Fruit fly (Drosophila melanogaster): ENCODE data around the gene PNKP.

PNKP gene

DNA sequence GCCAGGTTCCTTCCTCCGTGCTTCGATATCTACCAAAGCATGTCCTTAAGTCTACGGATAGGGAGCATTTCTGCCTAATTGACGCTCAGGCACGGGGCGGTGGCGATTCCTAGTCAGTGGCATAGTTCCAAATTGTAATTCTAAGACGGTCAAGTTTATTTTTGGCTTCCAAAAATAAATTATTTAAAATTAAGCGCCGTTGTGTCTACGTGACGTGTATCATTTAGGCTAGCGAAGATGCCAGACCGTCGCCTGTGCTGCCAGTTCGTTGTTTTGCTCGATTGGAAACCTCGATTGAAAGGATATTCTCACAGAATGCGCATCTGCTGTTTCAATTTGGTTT lies 5.8 kb upstream of the PNKP start:
- no peak for TF ChIP-seq CrebA (GFP tag; optimal IDR thresholded peaks at IDR 0.05; ENCODE audit: borderline replicate concordance)
- no peak for TF ChIP-seq fru (GFP tag; optimal IDR thresholded peaks at IDR 0.05)
- TF ChIP-seq rgr (GFP tag; optimal IDR thresholded peaks at IDR 0.05) = no peak
- TF ChIP-seq CG9705 (GFP tag; optimal IDR thresholded peaks at IDR 0.05) = no peak
- TF ChIP-seq tai (GFP tag; optimal IDR thresholded peaks at IDR 0.05) = no peak
- no peak for TF ChIP-seq brk (GFP tag; optimal IDR thresholded peaks at IDR 0.05)

DNA sequence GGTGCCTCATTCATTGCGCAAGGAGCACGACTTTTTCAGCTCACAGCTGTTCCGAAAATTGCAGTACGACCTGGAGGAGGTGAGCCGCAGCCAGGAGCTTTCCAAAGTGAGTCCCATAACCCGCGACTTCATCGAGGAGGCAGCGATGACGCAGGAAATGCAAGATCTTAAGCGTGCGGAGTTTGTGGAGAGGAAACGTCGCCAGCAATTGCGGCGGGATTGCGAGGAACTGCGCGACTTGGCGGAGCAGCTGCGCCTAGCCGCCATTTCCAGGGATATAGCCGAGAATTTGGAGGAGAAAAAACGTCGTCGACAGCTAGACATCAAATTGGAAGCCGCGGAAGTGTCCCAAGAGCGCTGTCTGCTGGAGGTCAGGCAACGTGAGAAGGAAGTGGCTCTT lies 4.5 kb upstream of the PNKP start:
- TF ChIP-seq dsf (GFP tag; optimal IDR thresholded peaks at IDR 0.05; ENCODE audit: borderline replicate concordance) (no peak), Abd-B (GFP tag; optimal IDR thresholded peaks at IDR 0.05) (no peak)

DNA sequence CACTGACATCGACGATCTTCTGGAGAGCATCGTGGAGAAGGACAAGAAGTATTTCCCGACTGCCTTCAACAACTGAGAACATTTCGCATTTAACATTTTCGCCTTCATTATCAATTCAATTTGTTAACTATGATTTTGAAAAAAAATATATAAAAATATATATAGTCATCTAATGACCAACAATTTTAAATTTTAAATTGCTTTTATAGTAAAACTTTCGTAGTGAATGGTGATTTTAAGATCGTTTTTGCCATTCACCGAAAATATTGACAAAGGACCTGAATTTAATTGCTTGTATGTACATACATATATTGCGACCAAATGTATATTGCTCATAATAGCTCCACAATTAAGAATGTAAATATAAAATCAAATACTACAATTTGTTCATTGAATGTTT lies 4.0 kb upstream of the PNKP start, which contains the start of gene CG7352:
Gene CG7352 (plus strand): TSS at position 301 of the 400 bp plus-strand sequence.
- no peak for TF ChIP-seq h (GFP tag; optimal IDR thresholded peaks at IDR 0.05)

DNA sequence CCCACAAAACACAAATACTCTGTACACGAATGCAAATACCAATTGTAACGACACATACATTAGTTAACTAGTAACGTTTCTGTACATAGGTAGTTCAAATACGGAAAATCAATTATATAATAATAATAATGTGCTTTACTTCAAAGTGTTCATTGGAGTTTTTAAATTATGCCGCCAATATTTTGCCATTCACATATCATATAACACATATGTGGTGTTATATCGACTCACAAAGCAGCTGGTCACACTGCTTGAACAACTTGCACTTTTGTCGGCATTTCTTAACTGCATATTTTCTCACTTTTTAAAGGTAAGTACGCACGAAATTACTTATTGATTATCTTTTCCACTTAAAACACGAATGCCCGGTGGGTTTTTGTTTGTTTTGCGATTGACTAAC lies 858 bp upstream of the PNKP start, which contains the start of gene DppIII:
Gene DppIII (plus strand): TSS at position 227 of the 400 bp plus-strand sequence.
- TF ChIP-seq dmrt93B (GFP tag; optimal IDR thresholded peaks at IDR 0.05) (no peak), woc (GFP tag; optimal IDR thresholded peaks at IDR 0.05) (no peak), HLH106 (tag; optimal IDR thresholded peaks at IDR 0.05) (no peak)

DNA sequence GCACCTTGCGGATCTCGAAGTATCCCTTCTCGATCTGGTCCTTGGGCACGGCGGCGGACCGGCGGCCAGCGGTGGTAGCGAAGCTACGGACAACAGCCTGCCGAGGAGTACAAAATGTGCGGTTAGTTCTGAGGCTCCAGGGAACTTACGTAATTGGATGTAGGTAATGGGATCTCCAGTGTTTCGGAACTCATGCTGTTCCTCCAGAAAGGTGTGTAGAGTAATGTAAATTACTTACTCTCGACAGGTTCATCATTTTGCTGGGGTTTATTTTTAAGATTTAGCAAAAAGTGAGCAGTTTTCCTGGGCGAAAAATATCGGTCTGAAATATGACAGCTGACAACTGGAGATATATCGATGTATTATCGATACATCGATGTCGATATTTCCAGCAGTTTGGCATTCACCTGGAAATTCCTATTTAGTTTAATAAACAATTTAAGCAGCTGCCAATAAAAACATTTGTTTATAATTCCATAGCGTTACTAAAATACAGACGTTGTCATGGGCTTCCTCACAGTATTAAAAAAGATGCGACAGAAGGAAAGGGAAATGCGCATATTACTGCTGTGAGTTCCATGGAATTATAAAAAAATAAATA lies 2.5 kb downstream of the PNKP start, which contains the start of the genes COX7A and Arl2:
Gene COX7A (minus strand): TSS at position 369 of the 601 bp plus-strand sequence.
Gene Arl2 (plus strand): TSS at position 426 of the 601 bp plus-strand sequence.
- TF ChIP-seq OdsH (GFP tag; optimal IDR thresholded peaks at IDR 0.05) (no peak), Rel (GFP tag; optimal IDR thresholded peaks at IDR 0.05) (no peak), Rel (tag; optimal IDR thresholded peaks at IDR 0.05) (peak; percentile 7), sv (GFP tag; optimal IDR thresholded peaks at IDR 0.05) (no peak), sage (GFP tag; optimal IDR thresholded peaks at IDR 0.05) (no peak), rgr (GFP tag; optimal IDR thresholded peaks at IDR 0.05) (peak; percentile 26), CG9705 (GFP tag; optimal IDR thresholded peaks at IDR 0.05) (peak; percentile 26), CG32264 (GFP tag; optimal IDR thresholded peaks at IDR 0.05) (no peak), HLH106 (tag; optimal IDR thresholded peaks at IDR 0.05) (no peak), br (GFP tag; optimal IDR thresholded peaks at IDR 0.05) (no peak), jim (GFP tag; optimal IDR thresholded peaks at IDR 0.05) (no peak), dl (GFP tag; optimal IDR thresholded peaks at IDR 0.05; ENCODE audit: insufficient read depth in 1 of 2, partially characterized antibody in 2 of 2) (no peak), Hr83 (GFP tag; optimal IDR thresholded peaks at IDR 0.05; ENCODE audit: poor library complexity, severe bottlenecking) (peak; percentile 29)

DNA sequence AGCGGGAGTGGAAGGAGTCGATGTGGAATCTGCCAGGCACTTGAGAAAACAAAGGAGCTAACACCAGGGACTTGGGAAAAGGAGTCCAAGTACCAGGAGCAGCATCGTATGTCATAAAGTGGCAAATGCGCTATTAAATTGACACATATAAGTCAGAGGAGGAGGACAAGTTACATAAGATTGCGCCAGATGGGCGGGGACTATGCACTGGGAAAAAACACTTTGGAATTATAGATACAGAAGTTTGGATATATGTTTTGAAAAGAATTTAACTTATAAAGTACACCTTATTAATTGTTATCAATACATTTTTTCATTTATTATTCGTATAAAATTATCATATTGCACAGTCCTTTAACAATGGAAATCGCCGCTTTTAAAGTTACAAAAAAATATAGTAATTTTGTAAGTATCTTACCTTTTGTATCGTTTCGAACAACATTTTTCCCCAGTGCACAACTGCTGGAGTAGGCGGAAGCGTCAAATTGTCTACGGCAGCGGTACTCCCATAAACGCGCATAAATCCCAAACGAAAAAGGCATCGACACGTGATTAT lies 7.2 kb downstream of the PNKP start:
- TF ChIP-seq dl (GFP tag; optimal IDR thresholded peaks at IDR 0.05; ENCODE audit: insufficient read depth in 1 of 2, partially characterized antibody in 2 of 2) = no peak
- no peak for TF ChIP-seq Jra (GFP tag; optimal IDR thresholded peaks at IDR 0.05)
- TF ChIP-seq Rel (GFP tag; optimal IDR thresholded peaks at IDR 0.05) = no peak
- TF ChIP-seq Rel (tag; optimal IDR thresholded peaks at IDR 0.05) = no peak
- no peak for TF ChIP-seq CG32264 (GFP tag; optimal IDR thresholded peaks at IDR 0.05)
- TF ChIP-seq N (GFP tag; optimal IDR thresholded peaks at IDR 0.05) = no peak
- no peak for TF ChIP-seq Mio (GFP tag; optimal IDR thresholded peaks at IDR 0.05)
- no peak for TF ChIP-seq Dif (GFP tag; optimal IDR thresholded peaks at IDR 0.05; ENCODE audit: partially characterized antibody)
- no peak for TF ChIP-seq dsf (GFP tag; optimal IDR thresholded peaks at IDR 0.05; ENCODE audit: borderline replicate concordance)
- TF ChIP-seq Vsx2 (GFP tag; optimal IDR thresholded peaks at IDR 0.05; ENCODE audit: partially characterized antibody) = no peak
- no peak for TF ChIP-seq CrebA (GFP tag; optimal IDR thresholded peaks at IDR 0.05; ENCODE audit: borderline replicate concordance)
- no peak for TF ChIP-seq Abd-B (GFP tag; optimal IDR thresholded peaks at IDR 0.05)
- TF ChIP-seq woc (GFP tag; optimal IDR thresholded peaks at IDR 0.05) = no peak
- no peak for TF ChIP-seq dmrt93B (GFP tag; optimal IDR thresholded peaks at IDR 0.05)
- no peak for TF ChIP-seq sage (GFP tag; optimal IDR thresholded peaks at IDR 0.05)
- no peak for TF ChIP-seq sv (GFP tag; optimal IDR thresholded peaks at IDR 0.05)
- TF ChIP-seq tai (GFP tag; optimal IDR thresholded peaks at IDR 0.05) = no peak
- no peak for TF ChIP-seq HLH106 (tag; optimal IDR thresholded peaks at IDR 0.05)
- no peak for TF ChIP-seq Hr83 (GFP tag; optimal IDR thresholded peaks at IDR 0.05; ENCODE audit: poor library complexity, severe bottlenecking)
- TF ChIP-seq Hr78 (GFP tag; optimal IDR thresholded peaks at IDR 0.05) = no peak
- no peak for TF ChIP-seq pan (optimal IDR thresholded peaks at IDR 0.05)
